Fruit fly (Drosophila melanogaster) whole organism, embryonic: ENCODE data around the gene Tsen2.

ENCODE experiments used
- ATbp ChIP-seq: fragments of 200-800 bp; sonication (Bioruptor generic); optimal IDR thresholded peaks from 2 replicates; lab custom pipeline; 2017; ENCODE audit warnings: missing biosample characterization, mild to moderate bottlenecking, missing genetic modification characterization, missing genetic modification reagents
- BtbVII ChIP-seq: fragments of 200-800 bp; sonication (Bioruptor generic); optimal IDR thresholded peaks from 3 replicates; lab custom pipeline; 2017; ENCODE audit warnings: missing biosample characterization, mild to moderate bottlenecking, missing genetic modification characterization
- CG12769 ChIP-seq: fragments of 200-800 bp; sonication (Bioruptor generic); optimal IDR thresholded peaks from 2 replicates; lab custom pipeline; 2019; ENCODE audit warnings: missing biosample characterization, mild to moderate bottlenecking, missing genetic modification characterization, moderate library complexity
- CG13287 ChIP-seq: fragments of 200-800 bp; sonication (Bioruptor generic); IDR thresholded peaks from 2 replicates; pipeline ENCODE4 v1.3.6; 2022; ENCODE audit warnings: missing biosample characterization, missing genetic modification characterization; ENCODE audit not compliant: partially characterized antibody
- CG13775 ChIP-seq: fragments of 200-800 bp; sonication (Bioruptor generic); optimal IDR thresholded peaks from 3 replicates; lab custom pipeline; 2017; ENCODE audit warnings: missing biosample characterization, mild to moderate bottlenecking, missing genetic modification characterization
- CG14710 ChIP-seq: fragments of 200-800 bp; sonication (Bioruptor generic); optimal IDR thresholded peaks from 3 replicates; lab custom pipeline; 2019; ENCODE audit warnings: missing biosample characterization, mild to moderate bottlenecking, missing genetic modification characterization, moderate library complexity
- CG16863 ChIP-seq: fragments of 200-800 bp; sonication (Bioruptor generic); optimal IDR thresholded peaks from 3 replicates; lab custom pipeline; 2016; ENCODE audit warnings: missing biosample characterization, missing genetic modification characterization
- CG17328 ChIP-seq: fragments of 200-800 bp; sonication (Bioruptor generic); IDR thresholded peaks from 2 replicates; pipeline ENCODE4 v1.3.6; 2022; ENCODE audit warnings: missing biosample characterization, missing genetic modification characterization
- CG18262 ChIP-seq: fragments of 200-800 bp; optimal IDR thresholded peaks from 3 replicates; lab custom pipeline; 2019; ENCODE audit warnings: missing biosample characterization, mild to moderate bottlenecking, missing genetic modification characterization, moderate library complexity
- CG2889 ChIP-seq: fragments of 200-800 bp; sonication (Bioruptor generic); IDR thresholded peaks from 3 replicates; pipeline ENCODE4 v1.3.6; 2022; ENCODE audit warnings: missing biosample characterization, missing genetic modification characterization
- CG3838 ChIP-seq: fragments of 200-800 bp; sonication (Bioruptor generic); optimal IDR thresholded peaks from 3 replicates; lab custom pipeline; 2016; ENCODE audit warnings: missing biosample characterization, missing genetic modification characterization
- CG4730 ChIP-seq: fragments of 200-800 bp; sonication (Bioruptor generic); IDR thresholded peaks from 2 replicates; pipeline ENCODE4 v1.3.6; 2022; ENCODE audit warnings: missing biosample characterization, missing genetic modification characterization
- CG4854 ChIP-seq: fragments of 200-800 bp; sonication (Bioruptor generic); optimal IDR thresholded peaks from 2 replicates; lab custom pipeline; 2016; ENCODE audit warnings: missing biosample characterization, missing genetic modification characterization, inconsistent platforms
- CG6854 ChIP-seq: fragments of 200-800 bp; sonication (Bioruptor generic); optimal IDR thresholded peaks from 3 replicates; lab custom pipeline; 2017; ENCODE audit warnings: missing biosample characterization, mild to moderate bottlenecking, missing genetic modification characterization
- CG7745 ChIP-seq: fragments of 200-800 bp; sonication (Bioruptor generic); optimal IDR thresholded peaks from 2 replicates; lab custom pipeline; 2018; ENCODE audit warnings: missing biosample characterization, mild to moderate bottlenecking, missing genetic modification characterization, moderate library complexity
- CG7928 ChIP-seq: fragments of 200-800 bp; sonication (Bioruptor generic); optimal IDR thresholded peaks from 2 replicates; lab custom pipeline; 2017; ENCODE audit warnings: missing biosample characterization, mild to moderate bottlenecking, missing genetic modification characterization
- CG7987 ChIP-seq: fragments of 200-800 bp; sonication (Bioruptor generic); optimal IDR thresholded peaks from 2 replicates; lab custom pipeline; 2018; ENCODE audit warnings: missing biosample characterization, mild to moderate bottlenecking, missing genetic modification characterization, moderate library complexity
- CG9215 ChIP-seq: fragments of 200-800 bp; sonication (Bioruptor generic); IDR thresholded peaks from 2 replicates; pipeline ENCODE4 v1.3.6; 2022; ENCODE audit warnings: missing biosample characterization, missing genetic modification characterization
- Camta ChIP-seq: fragments of 200-800 bp; sonication (Bioruptor generic); optimal IDR thresholded peaks from 2 replicates; lab custom pipeline; 2016; ENCODE audit warnings: missing biosample characterization, missing genetic modification characterization
- Chrac-16 ChIP-seq: fragments of 200-800 bp; sonication (Bioruptor generic); optimal IDR thresholded peaks from 3 replicates; lab custom pipeline; 2016; ENCODE audit warnings: missing biosample characterization, missing genetic modification characterization
- Dfd ChIP-seq, 2 experiments: fragments of >200 bp; optimal IDR thresholded peaks; 2 replicates each; lab custom pipeline; 2017; ENCODE audit warnings: missing biosample characterization in 2 of 2, missing genetic modification characterization in 2 of 2
- Doc2 ChIP-seq: fragments of 200-800 bp; sonication (Bioruptor generic); IDR thresholded peaks from 2 replicates; pipeline ENCODE4 v1.3.6; 2022; ENCODE audit warnings: missing biosample characterization, missing genetic modification characterization
- Hmr ChIP-seq: fragments of 200-800 bp; sonication (Bioruptor generic); optimal IDR thresholded peaks from 3 replicates; lab custom pipeline; 2017; ENCODE audit warnings: mild to moderate bottlenecking, missing biosample characterization, missing genetic modification reagents, missing genetic modification characterization
- Hr39 ChIP-seq: fragments of >200 bp; optimal IDR thresholded peaks from 2 replicates; lab custom pipeline; 2017
- Lhr ChIP-seq: fragments of 200-800 bp; sonication (Bioruptor generic); optimal IDR thresholded peaks from 3 replicates; lab custom pipeline; 2017; ENCODE audit warnings: mild to moderate bottlenecking, missing biosample characterization, missing genetic modification reagents, missing genetic modification characterization
- NK7.1 ChIP-seq: fragments of 200-800 bp; sonication (Bioruptor generic); optimal IDR thresholded peaks from 3 replicates; lab custom pipeline; 2016; ENCODE audit warnings: missing biosample characterization, missing genetic modification characterization
- Nf-YA ChIP-seq: fragments of 200-800 bp; sonication (Bioruptor generic); IDR thresholded peaks from 2 replicates; pipeline ENCODE4 v1.3.6; 2022; ENCODE audit warnings: missing biosample characterization, missing genetic modification characterization
- Oaz ChIP-seq: fragments of 200-800 bp; sonication (Bioruptor generic); IDR thresholded peaks from 2 replicates; pipeline ENCODE4 v1.3.6; 2022; ENCODE audit warnings: missing biosample characterization, missing genetic modification characterization
- Oli ChIP-seq: fragments of 200-800 bp; sonication (Bioruptor generic); optimal IDR thresholded peaks from 2 replicates; lab custom pipeline; 2018; ENCODE audit warnings: missing biosample characterization, mild to moderate bottlenecking, missing genetic modification characterization, moderate library complexity
- Sry-β ChIP-seq: fragments of 200-800 bp; sonication (Bioruptor generic); optimal IDR thresholded peaks from 2 replicates; lab custom pipeline; 2018; ENCODE audit warnings: missing biosample characterization, mild to moderate bottlenecking, missing genetic modification characterization, moderate library complexity
- Sry-δ ChIP-seq: fragments of 200-800 bp; sonication (Bioruptor generic); optimal IDR thresholded peaks from 2 replicates; lab custom pipeline; 2016; ENCODE audit warnings: missing biosample characterization, missing genetic modification characterization
- Ssrp ChIP-seq: fragments of 200-800 bp; sonication (Bioruptor generic); optimal IDR thresholded peaks from 2 replicates; lab custom pipeline; 2018; ENCODE audit warnings: missing biosample characterization, mild to moderate bottlenecking, missing genetic modification characterization, moderate library complexity
- Xbp1 ChIP-seq: fragments of 200-800 bp; sonication (Bioruptor generic); optimal IDR thresholded peaks from 3 replicates; lab custom pipeline; 2016; ENCODE audit warnings: missing biosample characterization, mild to moderate bottlenecking, missing genetic modification characterization
- ase ChIP-seq: fragments of 200-800 bp; sonication (Bioruptor generic); IDR thresholded peaks from 3 replicates; pipeline ENCODE4 v1.3.6; 2022; ENCODE audit warnings: missing biosample characterization, missing genetic modification characterization
- bsh ChIP-seq, 2 experiments: fragments of 200-800 bp; sonication (Bioruptor generic); optimal IDR thresholded peaks; 2 replicates each; lab custom pipeline; 2017 to 2018; ENCODE audit warnings: mild to moderate bottlenecking in 2 of 2, missing biosample characterization in 2 of 2, missing genetic modification characterization in 2 of 2, moderate library complexity in 1 of 2
- chinmo ChIP-seq: fragments of 200-800 bp; sonication (Bioruptor generic); IDR thresholded peaks from 4 replicates; pipeline ENCODE4 v1.3.6; 2022; ENCODE audit warnings: missing biosample characterization, missing genetic modification characterization; ENCODE audit not compliant: partially characterized antibody
- esg ChIP-seq: fragments of 200-800 bp; sonication (Bioruptor generic); conservative IDR thresholded peaks from 2 replicates; pipeline ENCODE4 v1.3.6; 2022; ENCODE audit warnings: missing biosample characterization, missing genetic modification characterization
- exex ChIP-seq: fragments of 200-800 bp; sonication (Bioruptor generic); optimal IDR thresholded peaks from 4 replicates; lab custom pipeline; 2018; ENCODE audit warnings: missing biosample characterization, mild to moderate bottlenecking, missing genetic modification characterization, moderate library complexity
- lab ChIP-seq: fragments of 200-800 bp; sonication (Bioruptor generic); optimal IDR thresholded peaks from 3 replicates; lab custom pipeline; 2017; ENCODE audit warnings: missing biosample characterization, missing genetic modification characterization, mild to moderate bottlenecking, moderate library complexity, missing genetic modification reagents
- mld ChIP-seq: fragments of 200-800 bp; sonication (Bioruptor generic); IDR thresholded peaks from 3 replicates; pipeline ENCODE4 v1.3.6; 2022; ENCODE audit warnings: missing biosample characterization, missing genetic modification characterization; ENCODE audit not compliant: partially characterized antibody
- oc ChIP-seq: fragments of 200-800 bp; sonication (Bioruptor generic); optimal IDR thresholded peaks from 2 replicates; lab custom pipeline; 2018; ENCODE audit warnings: missing biosample characterization, mild to moderate bottlenecking, missing genetic modification characterization, moderate library complexity
- prd ChIP-seq, 3 experiments: fragments of >200 bp in 2 of 3; fragments of 200-800 bp in 1 of 3; sonication (Bioruptor generic) in 1 of 3; optimal IDR thresholded peaks in 2 of 3; IDR thresholded peaks in 1 of 3; 2 replicates in 2 of 3; 3 replicates in 1 of 3; pipeline versions ENCODE4 v1.3.6 to Lab custom; 2017 to 2022; ENCODE audit warnings: missing biosample characterization in 1 of 3, missing genetic modification characterization in 1 of 3
- ranshi ChIP-seq: fragments of 200-800 bp; sonication (Bioruptor generic); IDR thresholded peaks from 2 replicates; pipeline ENCODE4 v1.3.6; 2022; ENCODE audit warnings: missing biosample characterization, missing genetic modification characterization
- slp2 ChIP-seq: fragments of 200-800 bp; sonication (Bioruptor generic); optimal IDR thresholded peaks from 2 replicates; lab custom pipeline; 2016; ENCODE audit warnings: missing biosample characterization, missing genetic modification characterization
- ssp ChIP-seq: fragments of 200-800 bp; sonication (Bioruptor generic); IDR thresholded peaks from 2 replicates; pipeline ENCODE4 v1.3.6; 2022; ENCODE audit warnings: missing biosample characterization, missing genetic modification characterization
- stc ChIP-seq: fragments of 200-800 bp; sonication (Bioruptor generic); IDR thresholded peaks from 2 replicates; pipeline ENCODE4 v1.3.6; 2022; ENCODE audit warnings: missing biosample characterization, missing genetic modification characterization
- unpg ChIP-seq: fragments of 200-800 bp; sonication (Bioruptor generic); optimal IDR thresholded peaks from 3 replicates; lab custom pipeline; 2018; ENCODE audit warnings: missing biosample characterization, mild to moderate bottlenecking, missing genetic modification characterization, moderate library complexity
- wek ChIP-seq: fragments of 200-800 bp; sonication (Bioruptor generic); optimal IDR thresholded peaks from 3 replicates; lab custom pipeline; 2018; ENCODE audit warnings: missing biosample characterization, mild to moderate bottlenecking, missing genetic modification characterization, moderate library complexity

The Tsen2 gene

dm6 chr2L:16679817-16680683 lies 49.5 kb upstream of the Tsen2 start, which contains the start of the genes grp and squ (continued):
- peak; percentile 92 for TF ChIP-seq chinmo (GFP tag; lab: Robert Waterston, UW)
- TF ChIP-seq CG7987 = no peak
- TF ChIP-seq CG7928 = peak; percentile 92
- TF ChIP-seq CG17328 (GFP tag; lab: Robert Waterston, UW) = no peak
- TF ChIP-seq CG4854 = no peak
- no peak for TF ChIP-seq ssp (GFP tag; lab: Robert Waterston, UW)
- TF ChIP-seq exex (tag; lab: Kevin White, UChicago) = no peak
- no peak for TF ChIP-seq ranshi
- TF ChIP-seq Dfd (GFP tag; optimal IDR thresholded peaks at IDR 0.05; lab: Kevin White, UChicago) = no peak
- peak; percentile 22 for TF ChIP-seq Lhr (GFP tag; lab: Kevin White, UChicago)
- TF ChIP-seq bsh (GFP tag; optimal IDR thresholded peaks at IDR 0.05; lab: Kevin White, UChicago) = no peak
- no peak for TF ChIP-seq slp2 (GFP tag; lab: Kevin White, UChicago)
- peak; percentile 97 for TF ChIP-seq mld (GFP tag; lab: Robert Waterston, UW)
- TF ChIP-seq BtbVII (GFP tag; lab: Kevin White, UChicago) = peak; percentile 3
- no peak for TF ChIP-seq wek (GFP tag; lab: Kevin White, UChicago)
- TF ChIP-seq CG14710 (tag; lab: Kevin White, UChicago) = peak; percentile 25
- TF ChIP-seq unpg (GFP tag; lab: Kevin White, UChicago) = no peak
- TF ChIP-seq prd (optimal IDR thresholded peaks at IDR 0.05; lab: Kevin White, UChicago) = no peak
- TF ChIP-seq prd (GFP tag; IDR thresholded peaks at IDR 0.05; lab: Robert Waterston, UW) = no peak
- TF ChIP-seq CG2889 = no peak
- peak; percentile 75 for TF ChIP-seq Sry-δ
- no peak for TF ChIP-seq CG9215
- no peak for TF ChIP-seq CG3838 (GFP tag; lab: Kevin White, UChicago)
- TF ChIP-seq Nf-YA (GFP tag; lab: Robert Waterston, UW) = no peak
- no peak for TF ChIP-seq lab (GFP tag; lab: Kevin White, UChicago)
- TF ChIP-seq CG13287 = peak; percentile 95
- TF ChIP-seq Camta (GFP tag; lab: Kevin White, UChicago) = no peak
- TF ChIP-seq Sry-β = no peak
- TF ChIP-seq Hmr (GFP tag; lab: Kevin White, UChicago) = peak; percentile 18
- TF ChIP-seq Xbp1 (GFP tag; lab: Kevin White, UChicago) = no peak
- TF ChIP-seq CG16863 (GFP tag; lab: Kevin White, UChicago) = no peak
- TF ChIP-seq CG7745 (tag; lab: Kevin White, UChicago) = peak; percentile 61
- peak; percentile 4 for TF ChIP-seq CG13775
- TF ChIP-seq CG6854 (GFP tag; lab: Kevin White, UChicago) = no peak
- no peak for TF ChIP-seq CG4730 (GFP tag; lab: Robert Waterston, UW)
- TF ChIP-seq Chrac-16 (GFP tag; lab: Kevin White, UChicago) = no peak
- no peak for TF ChIP-seq CG12769 (tag; lab: Kevin White, UChicago)
- TF ChIP-seq oc (tag; lab: Kevin White, UChicago) = no peak
- TF ChIP-seq Ssrp (tag; lab: Kevin White, UChicago) = no peak
- no peak for TF ChIP-seq ase (GFP tag; lab: Robert Waterston, UW)
- TF ChIP-seq esg (GFP tag; lab: Robert Waterston, UW) = no peak
- TF ChIP-seq Hr39 = no peak
- TF ChIP-seq CG18262 = no peak
- no peak for TF ChIP-seq NK7.1 (GFP tag; lab: Kevin White, UChicago)
- no peak; the same call in 1 of the 2 replicates for TF ChIP-seq stc (GFP tag; lab: Robert Waterston, UW)
- no peak for TF ChIP-seq Oaz (GFP tag; lab: Robert Waterston, UW)
- no peak for TF ChIP-seq Oli (tag; lab: Kevin White, UChicago)
- TF ChIP-seq Doc2 (GFP tag; lab: Robert Waterston, UW) = no peak
- no peak for TF ChIP-seq ATbp (GFP tag; lab: Kevin White, UChicago)
